Worm (Caenorhabditis elegans): ENCODE results near the gene K12H6.7.

Gene K12H6.7

DNA sequence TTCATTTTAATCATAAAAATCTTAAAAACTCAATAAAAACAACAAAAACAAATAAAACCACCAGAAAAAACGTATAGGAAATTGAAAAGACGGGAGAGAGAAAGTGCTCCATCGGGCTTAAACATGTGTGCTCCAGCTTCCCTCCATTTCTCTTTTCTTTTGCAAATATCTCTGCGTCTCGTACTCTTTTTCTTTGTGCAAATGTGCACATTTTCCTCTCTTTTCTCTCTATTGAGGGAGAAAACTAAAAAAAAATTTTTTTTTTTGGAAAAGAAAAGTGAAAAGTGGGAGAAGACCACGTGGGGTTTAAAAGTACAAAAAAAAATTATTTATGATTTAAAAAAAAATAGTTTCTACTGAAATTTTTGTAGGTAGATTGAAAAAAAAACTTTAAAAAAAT, 32.5 kb downstream of the K12H6.7 start:
- TF ChIP-seq ceh-36 (tag; optimal IDR thresholded peaks at IDR 0.05) (no peak), sea-1 (GFP tag; conservative IDR thresholded peaks at IDR 0.05) (no peak), flt-1 (GFP tag; IDR thresholded peaks at IDR 0.05) (no peak), tbx-37 (GFP tag; conservative IDR thresholded peaks at IDR 0.05) (no peak), ama-1 (optimal IDR thresholded peaks at IDR 0.05) (no peak), pes-1 (GFP tag; IDR thresholded peaks at IDR 0.05) (no peak), hnd-1 (tag; optimal IDR thresholded peaks at IDR 0.05) (no peak), hmg-4 (GFP tag; optimal IDR thresholded peaks at IDR 0.05) (no peak), ceh-13 (GFP tag; optimal IDR thresholded peaks at IDR 0.05) (no peak), F13C5.2 (tag; optimal IDR thresholded peaks at IDR 0.05) (no peak), ets-7 (tag; optimal IDR thresholded peaks at IDR 0.05) (no peak), aly-1 (tag; optimal IDR thresholded peaks at IDR 0.05) (no peak), hmbx-1 (tag; optimal IDR thresholded peaks at IDR 0.05) (no peak), tbx-11 (GFP tag; IDR thresholded peaks at IDR 0.05) (no peak), B0310.2 (tag; optimal IDR thresholded peaks at IDR 0.05) (no peak), scrt-1 (GFP tag; IDR thresholded peaks at IDR 0.05) (no peak), tra-4 (tag; optimal IDR thresholded peaks at IDR 0.05) (no peak)

DNA sequence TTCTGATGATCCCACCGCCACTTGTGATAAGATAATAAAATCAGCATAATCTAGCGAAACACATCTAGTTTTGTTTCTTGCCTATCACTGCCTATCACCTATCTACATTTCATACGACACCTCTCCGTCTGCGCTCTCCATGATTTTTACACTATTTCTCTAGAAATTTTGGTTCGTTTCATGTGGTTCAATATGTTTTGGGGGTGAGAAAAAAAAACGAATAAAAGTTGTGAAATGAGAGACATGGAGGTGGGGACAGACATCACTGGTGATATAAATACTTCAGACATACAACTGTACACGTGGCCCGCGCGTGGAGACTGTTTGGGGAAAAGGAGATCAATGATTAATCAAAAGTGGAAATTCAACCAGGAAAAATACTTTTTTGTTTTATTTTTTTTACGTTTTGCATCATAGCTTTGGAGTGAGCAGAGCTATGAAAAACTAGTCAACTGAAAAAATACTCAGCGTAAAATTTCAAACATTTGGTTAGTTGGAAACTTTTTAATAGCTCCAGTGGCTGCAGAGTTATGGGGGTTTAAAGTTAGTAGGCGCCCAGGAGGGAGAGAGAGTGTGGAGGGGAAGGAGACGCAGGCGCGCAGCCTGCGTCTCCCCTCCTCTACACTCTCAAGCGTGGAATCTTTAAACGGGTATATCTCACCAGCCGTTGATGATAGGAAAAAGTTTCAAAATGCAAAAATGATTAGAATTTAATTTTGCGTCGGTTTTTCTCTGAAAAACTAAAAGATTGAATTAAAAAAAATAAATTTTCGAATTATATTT, 33.8 kb downstream of the K12H6.7 start:
- TF ChIP-seq pes-1 (GFP tag; IDR thresholded peaks at IDR 0.05), result no peak
- no peak for TF ChIP-seq hmg-4 (GFP tag; optimal IDR thresholded peaks at IDR 0.05)
- TF ChIP-seq ets-7 (tag; optimal IDR thresholded peaks at IDR 0.05), result no peak
- no peak for TF ChIP-seq tra-4 (tag; optimal IDR thresholded peaks at IDR 0.05)
- TF ChIP-seq aly-1 (tag; optimal IDR thresholded peaks at IDR 0.05), result no peak
- TF ChIP-seq tbx-37 (GFP tag; conservative IDR thresholded peaks at IDR 0.05), result no peak
- no peak for TF ChIP-seq tbx-11 (GFP tag; IDR thresholded peaks at IDR 0.05)
- no peak for TF ChIP-seq flt-1 (GFP tag; IDR thresholded peaks at IDR 0.05)
- TF ChIP-seq F13C5.2 (tag; optimal IDR thresholded peaks at IDR 0.05), result no peak
- TF ChIP-seq scrt-1 (GFP tag; IDR thresholded peaks at IDR 0.05), result no peak
- no peak for TF ChIP-seq hmbx-1 (tag; optimal IDR thresholded peaks at IDR 0.05)

DNA sequence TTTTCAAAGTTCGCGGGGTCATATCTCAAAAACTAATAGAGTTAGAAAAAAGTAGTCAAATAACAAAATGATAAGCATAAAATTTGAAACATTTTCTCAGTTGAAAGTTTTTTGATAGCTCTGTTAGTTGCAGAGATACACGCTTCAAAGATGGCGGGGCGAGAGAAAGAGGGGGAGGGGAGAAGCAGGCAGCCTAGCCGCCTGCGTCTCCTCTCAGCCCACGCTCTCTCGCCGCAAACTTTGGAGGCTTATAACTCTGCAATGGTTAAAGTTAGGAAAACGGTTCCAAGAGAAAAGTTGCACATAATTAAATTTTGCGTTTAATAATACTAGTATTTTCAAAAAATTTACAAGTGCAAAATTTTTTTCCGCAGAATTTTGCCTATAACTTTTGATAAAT, 35.0 kb downstream of the K12H6.7 start:
- TF ChIP-seq tbx-37 (GFP tag; conservative IDR thresholded peaks at IDR 0.05) (no peak), B0310.2 (tag; optimal IDR thresholded peaks at IDR 0.05) (no peak), scrt-1 (GFP tag; IDR thresholded peaks at IDR 0.05) (no peak), hmbx-1 (tag; optimal IDR thresholded peaks at IDR 0.05) (no peak), ama-1 (optimal IDR thresholded peaks at IDR 0.05) (no peak), flt-1 (GFP tag; IDR thresholded peaks at IDR 0.05) (no peak), F13C5.2 (tag; optimal IDR thresholded peaks at IDR 0.05) (no peak), sea-1 (GFP tag; conservative IDR thresholded peaks at IDR 0.05) (no peak), ceh-13 (GFP tag; optimal IDR thresholded peaks at IDR 0.05) (no peak), tbx-11 (GFP tag; IDR thresholded peaks at IDR 0.05) (no peak), hmg-4 (GFP tag; optimal IDR thresholded peaks at IDR 0.05) (no peak), tra-4 (tag; optimal IDR thresholded peaks at IDR 0.05) (no peak), aly-1 (tag; optimal IDR thresholded peaks at IDR 0.05) (no peak), ets-7 (tag; optimal IDR thresholded peaks at IDR 0.05) (no peak), pes-1 (GFP tag; IDR thresholded peaks at IDR 0.05) (no peak), ceh-36 (tag; optimal IDR thresholded peaks at IDR 0.05) (no peak), hnd-1 (tag; optimal IDR thresholded peaks at IDR 0.05) (no peak)

DNA sequence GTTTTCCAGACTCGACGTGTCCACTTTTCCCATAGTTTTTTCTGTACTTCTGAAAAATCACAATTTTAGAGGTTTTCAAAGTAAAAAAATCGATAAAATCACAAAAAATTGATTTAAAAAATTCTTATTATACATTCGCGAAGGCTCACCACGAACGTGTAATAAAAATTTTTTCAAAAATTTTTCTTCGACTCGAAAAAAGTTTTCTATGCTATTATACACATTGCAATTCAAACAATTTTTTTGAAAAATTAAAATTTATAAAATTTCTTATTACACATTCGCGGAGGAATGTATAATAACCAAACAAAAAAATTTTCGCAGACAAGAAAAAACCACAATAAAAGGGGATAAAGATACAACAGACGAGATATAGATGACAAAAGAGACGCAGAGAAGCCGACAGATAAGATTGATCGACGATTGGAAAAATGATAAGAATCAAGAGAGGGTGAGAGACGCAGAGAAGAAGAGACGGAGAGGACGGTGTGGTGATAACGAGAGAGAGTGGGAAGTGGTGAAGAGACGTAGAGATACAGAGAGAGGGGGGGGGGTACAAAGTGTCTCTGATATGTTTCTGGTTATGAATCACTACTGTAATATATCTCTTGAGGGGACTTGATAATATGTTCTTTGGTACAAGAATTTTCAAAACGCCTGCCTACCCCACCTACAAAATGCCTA, 36.1 kb downstream of the K12H6.7 start, which contains the start of gene nhr-119:
TSS of gene nhr-119 (minus strand) at position 51 of the 684 bp plus-strand sequence.
- TF ChIP-seq tbx-37 (GFP tag; conservative IDR thresholded peaks at IDR 0.05) (no peak), ceh-13 (GFP tag; optimal IDR thresholded peaks at IDR 0.05) (no peak), B0310.2 (tag; optimal IDR thresholded peaks at IDR 0.05) (no peak), tra-4 (tag; optimal IDR thresholded peaks at IDR 0.05) (no peak), pes-1 (GFP tag; IDR thresholded peaks at IDR 0.05) (no peak), tbx-11 (GFP tag; IDR thresholded peaks at IDR 0.05) (no peak), hmbx-1 (tag; optimal IDR thresholded peaks at IDR 0.05) (no peak), ceh-36 (tag; optimal IDR thresholded peaks at IDR 0.05) (no peak)

DNA sequence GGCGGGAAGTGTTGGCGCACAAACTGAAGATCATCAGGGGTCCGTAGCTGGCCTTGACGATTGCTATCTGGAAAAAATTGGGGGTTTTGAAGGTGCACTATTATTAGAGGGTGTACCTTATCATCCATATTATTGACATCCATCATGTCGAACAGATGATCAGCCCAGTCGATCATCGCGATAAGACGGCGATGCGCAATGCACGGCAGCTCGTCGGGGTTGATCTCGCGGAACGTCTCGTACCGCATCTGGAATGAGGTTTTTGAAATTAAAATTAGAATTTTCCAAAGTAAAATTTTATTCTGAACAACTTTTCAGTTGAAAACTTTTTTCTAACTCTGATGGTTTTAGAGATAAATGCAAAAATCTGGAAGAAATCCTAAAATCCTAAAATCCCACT, 38.8 kb downstream of the K12H6.7 start:
- TF ChIP-seq hmg-4 (GFP tag; optimal IDR thresholded peaks at IDR 0.05) (no peak), F13C5.2 (tag; optimal IDR thresholded peaks at IDR 0.05) (no peak), ceh-36 (tag; optimal IDR thresholded peaks at IDR 0.05) (no peak), ets-7 (tag; optimal IDR thresholded peaks at IDR 0.05) (no peak)

DNA sequence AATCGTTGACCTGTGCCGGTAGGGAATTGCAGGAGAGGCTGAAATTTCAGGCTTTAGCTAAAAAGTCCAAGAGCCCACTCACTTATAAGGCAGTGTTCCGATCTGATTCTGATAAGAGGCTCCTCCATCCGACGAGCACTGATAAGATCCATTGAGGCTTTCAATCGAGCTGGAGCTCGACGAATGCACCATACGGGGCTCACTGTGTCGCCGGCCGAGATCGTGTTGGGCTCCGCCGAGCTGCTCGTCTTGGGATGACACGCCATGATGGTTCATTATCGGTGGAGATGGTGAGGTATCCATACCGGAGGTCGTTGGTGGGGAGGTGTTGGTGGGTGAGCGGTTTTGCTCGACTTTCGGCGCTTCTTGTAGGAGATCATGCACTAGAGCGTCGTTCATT, 40.3 kb downstream of the K12H6.7 start:
- TF ChIP-seq hmg-4 (GFP tag; optimal IDR thresholded peaks at IDR 0.05) (no peak), pes-1 (GFP tag; IDR thresholded peaks at IDR 0.05) (no peak), tbx-11 (GFP tag; IDR thresholded peaks at IDR 0.05) (no peak), B0310.2 (tag; optimal IDR thresholded peaks at IDR 0.05) (no peak), F13C5.2 (tag; optimal IDR thresholded peaks at IDR 0.05) (no peak), ceh-36 (tag; optimal IDR thresholded peaks at IDR 0.05) (no peak), tbx-37 (GFP tag; conservative IDR thresholded peaks at IDR 0.05) (no peak), hmbx-1 (tag; optimal IDR thresholded peaks at IDR 0.05) (no peak), sea-1 (GFP tag; conservative IDR thresholded peaks at IDR 0.05) (no peak), scrt-1 (GFP tag; IDR thresholded peaks at IDR 0.05) (no peak), aly-1 (tag; optimal IDR thresholded peaks at IDR 0.05) (no peak)

DNA sequence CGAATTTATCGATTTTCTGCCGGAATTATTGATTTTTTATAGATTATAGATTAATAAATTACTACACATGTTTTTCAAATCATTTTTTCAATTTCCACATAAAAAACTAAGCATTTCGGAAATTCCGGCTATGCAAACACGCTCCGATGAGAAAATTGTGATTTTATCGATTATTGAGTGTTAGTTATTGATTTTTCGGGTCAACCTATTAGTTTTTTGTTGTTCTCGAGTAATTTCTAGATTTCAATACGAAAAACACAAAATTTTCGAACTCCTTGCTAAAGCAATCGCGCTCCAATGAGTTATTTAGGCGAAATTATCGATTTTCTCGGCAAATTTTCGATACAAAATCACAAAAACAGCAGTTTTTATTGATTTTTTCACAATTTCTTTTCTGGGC, 41.3 kb downstream of the K12H6.7 start:
- TF ChIP-seq sea-1 (GFP tag; conservative IDR thresholded peaks at IDR 0.05) (no peak), F13C5.2 (tag; optimal IDR thresholded peaks at IDR 0.05) (no peak), scrt-1 (GFP tag; IDR thresholded peaks at IDR 0.05) (no peak)
